Worm (Caenorhabditis elegans): Measurements from ENCODE around the gene ptr-13.

DNA sequence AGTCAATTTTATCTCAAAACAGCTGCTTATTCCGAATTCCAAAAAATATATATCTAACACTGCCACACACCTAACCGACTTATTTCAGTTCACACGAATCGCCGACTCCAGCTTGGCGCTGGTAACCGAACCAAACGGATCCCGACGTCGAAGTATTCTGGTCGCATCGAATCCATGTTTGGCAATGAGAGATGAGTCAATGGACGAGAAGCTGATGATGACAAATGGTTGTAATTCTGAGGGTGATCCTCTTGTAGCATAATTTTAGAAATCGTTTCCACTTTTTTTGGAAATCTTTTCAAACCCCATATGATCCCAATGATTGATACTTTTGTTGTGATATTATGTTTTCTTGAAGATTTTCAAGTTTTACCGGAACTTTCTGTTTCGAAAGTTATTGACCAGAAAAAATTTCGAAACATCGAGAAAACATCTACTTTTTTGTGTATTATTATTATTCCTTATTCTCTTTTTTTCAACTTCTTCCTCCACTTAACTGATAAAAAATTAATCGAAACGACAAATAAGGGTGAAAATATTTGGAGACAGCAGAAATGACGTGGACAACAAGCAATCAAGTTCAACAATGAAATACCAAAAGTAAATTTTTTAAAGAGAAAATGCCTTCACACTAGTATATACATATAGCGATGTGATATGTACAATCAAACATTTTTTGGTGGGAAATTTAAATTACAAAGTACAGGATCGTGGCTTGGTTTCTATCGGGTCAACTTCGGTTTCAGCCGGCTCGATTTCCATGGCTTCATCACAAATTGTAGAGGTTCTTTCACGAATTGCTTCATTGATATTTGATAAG lies 12.2 kb downstream of the ptr-13 start:
- TF ChIP-seq ama-1 (optimal IDR thresholded peaks at IDR 0.05) (no peak), tbx-11 (GFP tag; IDR thresholded peaks at IDR 0.05) (no peak), flt-1 (GFP tag; IDR thresholded peaks at IDR 0.05) (no peak), B0310.2 (tag; optimal IDR thresholded peaks at IDR 0.05) (no peak), ets-7 (tag; optimal IDR thresholded peaks at IDR 0.05) (no peak), F13C5.2 (tag; optimal IDR thresholded peaks at IDR 0.05) (no peak), hmg-4 (GFP tag; optimal IDR thresholded peaks at IDR 0.05) (no peak)
